Worm (Caenorhabditis elegans): ENCODE data around the gene rfl-1.

Gene rfl-1

DNA sequence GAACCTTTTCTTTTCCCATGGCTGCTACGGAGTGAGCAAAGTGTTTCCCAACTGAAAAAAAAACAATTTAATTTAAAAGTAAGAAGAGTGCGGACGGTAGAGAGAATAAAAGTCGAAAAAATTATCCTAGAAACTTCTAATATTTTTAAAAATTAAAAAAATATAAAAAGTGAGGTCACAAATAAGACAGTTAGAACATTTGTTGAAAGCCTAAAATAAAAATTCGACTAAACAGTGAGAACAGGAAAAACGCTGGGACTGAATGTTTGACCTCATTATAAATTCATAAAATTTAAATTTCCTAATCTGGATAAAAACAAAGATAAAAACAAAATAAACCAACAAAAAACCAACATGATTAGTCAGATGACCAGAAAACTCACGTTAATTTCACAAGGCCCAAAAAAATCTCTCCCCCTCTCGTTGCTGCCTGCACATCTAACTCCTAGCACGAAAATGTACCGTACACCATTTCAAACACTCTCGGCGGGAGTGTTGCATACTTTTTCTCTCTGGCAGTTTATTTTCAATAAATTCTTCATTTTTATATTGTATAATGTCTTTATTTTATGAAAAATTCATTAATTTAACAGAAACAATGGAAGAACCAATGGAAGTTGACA is 49.2 kb upstream of the rfl-1 start, which contains the start of the genes eef-1A.1 and rfc-4 (continued):
- no peak for TF ChIP-seq ces-1 (GFP tag; optimal IDR thresholded peaks at IDR 0.05)
- TF ChIP-seq ztf-11 (tag; optimal IDR thresholded peaks at IDR 0.05): peak in 1 of 2 experiments; percentile 85
- TF ChIP-seq tlp-1 (tag; optimal IDR thresholded peaks at IDR 0.05): no peak
- peak; percentile 80 to 100 (median 92) for TF ChIP-seq elt-3 (tag; optimal IDR thresholded peaks at IDR 0.05)
- TF ChIP-seq pqm-1 (tag; optimal IDR thresholded peaks at IDR 0.05): no peak
- TF ChIP-seq nhr-28 (tag; optimal IDR thresholded peaks at IDR 0.05): no peak
- TF ChIP-seq isw-1 (GFP tag; IDR thresholded peaks at IDR 0.05): peak; percentile 98
- peak in 1 of 2 experiments; percentile 5 for TF ChIP-seq egl-27 (tag; optimal IDR thresholded peaks at IDR 0.05)
- TF ChIP-seq lin-35 (GFP tag; optimal IDR thresholded peaks at IDR 0.05): peak; percentile 97 to 99
- peak; percentile 80 for TF ChIP-seq mab-9 (GFP tag; IDR thresholded peaks at IDR 0.05)
- peak; percentile 75 for TF ChIP-seq sox-4 (tag; optimal IDR thresholded peaks at IDR 0.05)
- peak; percentile 94 to 98 (median 96) for TF ChIP-seq ceh-82 (tag; optimal IDR thresholded peaks at IDR 0.05)
- peak; percentile 64 for TF ChIP-seq mef-2 (tag; optimal IDR thresholded peaks at IDR 0.05)
- TF ChIP-seq nhr-47 (tag; optimal IDR thresholded peaks at IDR 0.05): peak; percentile 97
- peak; percentile 97 for TF ChIP-seq lin-13 (GFP tag; optimal IDR thresholded peaks at IDR 0.05)
- no peak for TF ChIP-seq hlh-17 (GFP tag; optimal IDR thresholded peaks at IDR 0.05; ENCODE audit: borderline replicate concordance)
- TF ChIP-seq nhr-237 (tag; optimal IDR thresholded peaks at IDR 0.05): peak; percentile 97
- TF ChIP-seq unc-86 (tag; optimal IDR thresholded peaks at IDR 0.05): peak; percentile 93
- peak in 1 of 2 experiments; percentile 97 for TF ChIP-seq mdl-1 (tag; optimal IDR thresholded peaks at IDR 0.05)
- peak; percentile 96 for TF ChIP-seq nhr-77 (tag; optimal IDR thresholded peaks at IDR 0.05)
- peak; percentile 77 for TF ChIP-seq F16B12.6 (tag; optimal IDR thresholded peaks at IDR 0.05)
- TF ChIP-seq snpc-4 (tag; optimal IDR thresholded peaks at IDR 0.05): peak; percentile 92
- TF ChIP-seq fos-1 (tag; optimal IDR thresholded peaks at IDR 0.05): peak; percentile 95
- peak; percentile 98 for TF ChIP-seq efl-1 (optimal IDR thresholded peaks at IDR 0.05)
- peak; percentile 94 to 99 for TF ChIP-seq efl-1 (GFP tag; optimal IDR thresholded peaks at IDR 0.05 in 1 of 2)
- TF ChIP-seq pax-3 (tag; optimal IDR thresholded peaks at IDR 0.05): peak; percentile 94
- peak; percentile 98 for TF ChIP-seq nhr-19 (GFP tag; conservative IDR thresholded peaks at IDR 0.05)
- peak; percentile 92 for TF ChIP-seq ceh-88 (GFP tag; IDR thresholded peaks at IDR 0.05)
- peak; percentile 86 for TF ChIP-seq zip-4 (GFP tag; optimal IDR thresholded peaks at IDR 0.05)
- no peak for TF ChIP-seq Y116A8C.19 (tag; optimal IDR thresholded peaks at IDR 0.05; ENCODE audit: borderline replicate concordance)
- peak; percentile 82 for TF ChIP-seq aha-1 (tag; optimal IDR thresholded peaks at IDR 0.05)
- TF ChIP-seq C16A3.4 (tag; optimal IDR thresholded peaks at IDR 0.05): peak; percentile 99
- peak; percentile 96 for TF ChIP-seq lin-15B (tag; optimal IDR thresholded peaks at IDR 0.05)
- no peak for TF ChIP-seq hlh-4 (tag; optimal IDR thresholded peaks at IDR 0.05)
- peak; percentile 99 for TF ChIP-seq snu-23 (GFP tag; optimal IDR thresholded peaks at IDR 0.05)
- TF ChIP-seq sup-37 (GFP tag; optimal IDR thresholded peaks at IDR 0.05): peak; percentile 54
- TF ChIP-seq tbx-2 (tag; optimal IDR thresholded peaks at IDR 0.05): peak; percentile 97
- TF ChIP-seq skn-1 (tag; optimal IDR thresholded peaks at IDR 0.05): peak; percentile 98
- peak; percentile 96 for TF ChIP-seq rnt-1 (tag; optimal IDR thresholded peaks at IDR 0.05)
- TF ChIP-seq nhr-84 (tag; optimal IDR thresholded peaks at IDR 0.05): peak; percentile 57
- peak; percentile 98 for TF ChIP-seq nhr-20 (tag; optimal IDR thresholded peaks at IDR 0.05)
- peak; percentile 95 for TF ChIP-seq ceh-8 (GFP tag; optimal IDR thresholded peaks at IDR 0.05)
- peak; percentile 81 for TF ChIP-seq vab-15 (tag; optimal IDR thresholded peaks at IDR 0.05)
- TF ChIP-seq alr-1 (tag; optimal IDR thresholded peaks at IDR 0.05; ENCODE audit: borderline replicate concordance): no peak
- TF ChIP-seq ama-1 (optimal IDR thresholded peaks at IDR 0.05): peak; percentile 82
- TF ChIP-seq nhr-12 (tag; optimal IDR thresholded peaks at IDR 0.05): no peak
- peak; percentile 91 for TF ChIP-seq lir-3 (tag; optimal IDR thresholded peaks at IDR 0.05; ENCODE audit: poor library complexity)
- TF ChIP-seq blmp-1 (tag; optimal IDR thresholded peaks at IDR 0.05): peak; percentile 92
- TF ChIP-seq unc-98 (GFP tag; IDR thresholded peaks at IDR 0.05): peak; percentile 51; the same call in 1 of the 2 replicates
- peak; percentile 99 to 100 for TF ChIP-seq lsy-2 (tag; optimal IDR thresholded peaks at IDR 0.05)
- TF ChIP-seq efl-3 (GFP tag; optimal IDR thresholded peaks at IDR 0.05): peak; percentile 38
- TF ChIP-seq egl-13 (tag; optimal IDR thresholded peaks at IDR 0.05): peak; percentile 92
